Worm (Caenorhabditis elegans) whole organism, L4/young adult: ENCODE measurements around the gene flcn-1.

Source experiments
- W03F9.2 ChIP-seq: fragments of 150-350 bp; optimal IDR thresholded peaks from 2 replicates; lab custom pipeline; 2014; ENCODE audit warnings: missing biosample characterization, missing genetic modification characterization
- dao-5 ChIP-seq: sonication (generic microtip); optimal IDR thresholded peaks from 2 replicates; lab custom pipeline; 2016; ENCODE audit warnings: missing genotype, missing genetic modification characterization, moderate library complexity, missing compliant biosample characterization

DNA sequence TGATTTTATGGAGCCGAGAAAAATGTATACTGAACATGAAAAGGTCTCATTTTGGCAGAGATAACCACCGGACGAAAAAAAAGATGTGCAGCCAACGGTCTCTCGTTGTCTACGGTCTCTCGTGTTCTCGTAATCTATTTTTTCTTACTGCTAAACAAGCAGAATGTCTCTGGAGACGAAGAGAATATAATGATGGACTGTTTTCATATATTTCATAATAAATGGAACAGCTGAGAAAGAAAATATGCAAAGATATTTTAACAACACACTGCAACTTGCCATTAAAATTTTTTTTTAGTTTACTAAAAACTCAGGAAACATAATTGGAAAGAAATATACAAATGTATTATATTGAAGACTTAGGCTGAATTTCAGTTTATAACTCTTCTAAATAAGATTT, 1.5 kb downstream of the flcn-1 start:
- TF ChIP-seq dao-5 (tag; lab: Kevin White, UChicago), result no peak
- TF ChIP-seq W03F9.2 (tag; lab: Kevin White, UChicago), result no peak
